Worm (Caenorhabditis elegans): Measurements from ENCODE around the gene rpl-23.

DNA sequence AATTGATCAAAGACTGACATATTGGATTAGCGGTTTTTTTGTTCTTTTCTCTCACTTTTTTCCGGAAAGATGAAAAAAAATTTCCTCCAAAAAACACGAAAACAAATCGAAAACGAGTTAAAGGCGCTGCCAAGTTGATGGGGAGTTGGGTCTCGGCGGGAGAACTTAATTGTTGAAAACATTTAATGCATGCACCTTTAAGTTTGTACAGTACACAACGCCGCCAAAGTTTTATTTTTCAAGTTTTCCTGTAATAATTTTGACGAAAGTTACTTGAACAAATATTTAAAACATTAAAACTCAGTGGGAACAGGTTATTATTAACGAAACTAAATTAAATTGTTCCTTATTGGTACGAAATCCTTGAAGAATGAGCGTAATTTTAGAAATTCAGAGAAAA, 4.4 kb downstream of the rpl-23 start:
- TF ChIP-seq F33H1.4 (GFP tag; IDR thresholded peaks at IDR 0.05): peak; percentile 79
- TF ChIP-seq aptf-2 (GFP tag; conservative IDR thresholded peaks at IDR 0.05): no peak
- no peak for TF ChIP-seq T07F8.4 (tag; optimal IDR thresholded peaks at IDR 0.05)
- no peak for TF ChIP-seq hmg-1.2 (GFP tag; IDR thresholded peaks at IDR 0.05)
- TF ChIP-seq mcd-1 (GFP tag; IDR thresholded peaks at IDR 0.05): no peak
- peak; percentile 83 for TF ChIP-seq efl-1 (GFP tag; optimal IDR thresholded peaks at IDR 0.05)
- TF ChIP-seq die-1 (tag; optimal IDR thresholded peaks at IDR 0.05): no peak
